Worm (Caenorhabditis elegans) whole organism, L2 larva: ENCODE measurements around the gene Y105C5B.20.

Source experiments
- ceh-16 ChIP-seq: fragments of 150-350 bp; optimal IDR thresholded peaks from 2 replicates; lab custom pipeline; 2014; ENCODE audit warnings: missing biosample characterization, missing genetic modification characterization
- crh-2 ChIP-seq: sonication (generic microtip); optimal IDR thresholded peaks from 2 replicates; lab custom pipeline; 2017; ENCODE audit warnings: missing biosample characterization, missing genetic modification characterization
- egl-27 ChIP-seq: sonication (generic microtip); optimal IDR thresholded peaks from 3 replicates; lab custom pipeline; 2017; ENCODE audit warnings: missing biosample characterization, missing genetic modification reagents, missing genetic modification characterization
- fos-1 ChIP-seq: fragments of 150-350 bp; optimal IDR thresholded peaks from 2 replicates; lab custom pipeline; 2014; ENCODE audit warnings: missing biosample characterization, missing genetic modification characterization
- lsy-2 ChIP-seq, 2 experiments: fragments of 150-350 bp in 1 of 2; sonication (generic microtip) in 1 of 2; optimal IDR thresholded peaks; 2 replicates each; lab custom pipeline; 2014 to 2017; ENCODE audit warnings: missing biosample characterization in 2 of 2, missing genetic modification characterization in 2 of 2
- nhr-10 ChIP-seq: sonication (generic microtip); optimal IDR thresholded peaks from 2 replicates; lab custom pipeline; 2017; ENCODE audit warnings: missing biosample characterization, missing genetic modification characterization
- nhr-11 ChIP-seq: fragments of 150-350 bp; optimal IDR thresholded peaks from 2 replicates; lab custom pipeline; 2014; ENCODE audit warnings: missing biosample characterization, missing genetic modification characterization
- nhr-12 ChIP-seq: fragments of 150-350 bp; optimal IDR thresholded peaks from 2 replicates; lab custom pipeline; 2014; ENCODE audit warnings: missing biosample characterization, missing genetic modification characterization
- nhr-6 ChIP-seq: fragments of 150-350 bp; optimal IDR thresholded peaks from 2 replicates; lab custom pipeline; 2014; ENCODE audit warnings: missing biosample characterization, missing genetic modification characterization
- sem-4 ChIP-seq: fragments of 150-350 bp; optimal IDR thresholded peaks from 2 replicates; lab custom pipeline; 2014; ENCODE audit warnings: missing biosample characterization, missing genetic modification reagents, missing genetic modification characterization
- unc-39 ChIP-seq: fragments of 150-350 bp; optimal IDR thresholded peaks from 2 replicates; lab custom pipeline; 2014; ENCODE audit warnings: missing biosample characterization, missing genetic modification characterization
- unc-55 ChIP-seq: fragments of 150-350 bp; sonication (generic microtip); optimal IDR thresholded peaks from 3 replicates; lab custom pipeline; 2014; ENCODE audit warnings: missing biosample characterization, missing genetic modification reagents, missing genetic modification characterization
- unc-62 ChIP-seq: fragments of 150-350 bp; optimal IDR thresholded peaks from 2 replicates; lab custom pipeline; 2014; ENCODE audit warnings: missing biosample characterization, missing genetic modification reagents, missing genetic modification characterization
- ztf-11 ChIP-seq: sonication (generic microtip); optimal IDR thresholded peaks from 2 replicates; lab custom pipeline; 2017; ENCODE audit warnings: missing biosample characterization, missing genetic modification characterization

ce11 chrIV:16015729-16016128 is 21.3 kb upstream of the Y105C5B.20 start:
- no peak for TF ChIP-seq nhr-12
- TF ChIP-seq nhr-10 (tag; lab: Kevin White, UChicago): no peak
- no peak for TF ChIP-seq nhr-11 (tag; lab: Kevin White, UChicago)
- TF ChIP-seq nhr-6: no peak
- TF ChIP-seq ztf-11: no peak
- TF ChIP-seq egl-27: no peak
- no peak for TF ChIP-seq sem-4 (tag; lab: Kevin White, UChicago)
- TF ChIP-seq lsy-2 (tag; optimal IDR thresholded peaks at IDR 0.05; lab: Kevin White, UChicago): no peak
- no peak for TF ChIP-seq unc-62 (GFP tag; lab: Kevin White, UChicago)
- no peak for TF ChIP-seq crh-2 (tag; lab: Kevin White, UChicago)
- no peak for TF ChIP-seq unc-39 (tag; lab: Kevin White, UChicago)
- TF ChIP-seq fos-1 (tag; lab: Kevin White, UChicago): no peak
- no peak for TF ChIP-seq ceh-16 (tag; lab: Kevin White, UChicago)
- TF ChIP-seq unc-55 (GFP tag; lab: Kevin White, UChicago): no peak
